Worm (Caenorhabditis elegans) whole organism, midembryonic: ENCODE results near the gene tmem-120.

Experiments
- T22C8.4 ChIP-seq: fragments of 200-800 bp; sonication (Bioruptor generic); IDR thresholded peaks from 2 replicates; pipeline ENCODE4 v1.3.6; 2022; ENCODE audit warnings: missing genetic modification characterization, missing compliant biosample characterization
- cog-1 ChIP-seq: sonication (generic microtip); optimal IDR thresholded peaks from 2 replicates; lab custom pipeline; 2016; ENCODE audit warnings: missing genetic modification characterization, missing compliant biosample characterization
- flt-1 ChIP-seq: fragments of 200-800 bp; sonication (Bioruptor generic); IDR thresholded peaks from 2 replicates; pipeline ENCODE4 v1.3.6; 2022; ENCODE audit warnings: missing genetic modification characterization, missing compliant biosample characterization
- klf-2 ChIP-seq: fragments of 200-800 bp; sonication (Bioruptor generic); conservative IDR thresholded peaks from 2 replicates; pipeline ENCODE4 v1.3.6; 2022; ENCODE audit warnings: missing genetic modification reagents, missing genetic modification characterization, missing compliant biosample characterization
- med-1 ChIP-seq: sonication (generic microtip); optimal IDR thresholded peaks from 2 replicates; lab custom pipeline; 2017; ENCODE audit warnings: missing genetic modification characterization, mild to moderate bottlenecking, missing compliant biosample characterization, antibody characterized with exemption, missing genetic modification reagents; ENCODE audit not compliant: insufficient read depth
- ref-1 ChIP-seq: fragments of 200-800 bp; sonication (Bioruptor generic); conservative IDR thresholded peaks from 2 replicates; pipeline ENCODE4 v1.3.6; 2022; ENCODE audit warnings: missing genetic modification reagents, missing genetic modification characterization, missing compliant biosample characterization
- tab-1 ChIP-seq: fragments of 200-800 bp; sonication (Bioruptor generic); IDR thresholded peaks from 2 replicates; pipeline ENCODE4 v1.3.6; 2022; ENCODE audit warnings: missing genetic modification characterization, missing compliant biosample characterization
- ztf-23 ChIP-seq: fragments of 200-800 bp; sonication (Bioruptor generic); IDR thresholded peaks from 2 replicates; pipeline ENCODE4 v1.3.6; 2022; ENCODE audit warnings: missing genetic modification reagents, missing genetic modification characterization, missing compliant biosample characterization
- ztf-29 ChIP-seq: fragments of 200-800 bp; sonication (Bioruptor generic); IDR thresholded peaks from 2 replicates; pipeline ENCODE4 v1.3.6; 2022; ENCODE audit warnings: missing genetic modification reagents, missing genetic modification characterization, missing compliant biosample characterization

DNA sequence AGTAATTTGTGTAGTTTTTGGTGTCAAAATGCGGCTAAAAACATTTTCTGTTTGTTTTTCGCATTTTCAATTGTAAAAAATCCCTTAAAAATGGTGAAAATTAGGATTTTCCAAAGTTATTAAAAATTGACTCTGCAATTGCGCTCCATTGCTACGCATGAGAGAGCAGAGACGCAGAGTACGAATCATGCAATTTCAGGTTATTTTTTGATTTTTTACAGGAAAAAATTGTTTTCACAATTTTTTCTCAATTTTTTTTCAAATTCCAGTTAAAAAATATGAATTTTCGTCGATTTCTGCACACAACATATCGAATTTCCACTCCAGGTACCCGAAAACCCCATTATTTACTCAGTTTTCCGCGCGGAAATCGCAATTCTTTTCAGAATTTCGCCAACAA, 15.8 kb upstream of the tmem-120 start, which contains the start of gene mtg-1:
- TF ChIP-seq flt-1 (GFP tag; lab: Robert Waterston, UW) (0 out of 2 replicates have a peak, but pooled peaks have one; percentile 30), med-1 (GFP tag; lab: Kevin White, UChicago) (no peak), tab-1 (no peak), klf-2 (no peak), ztf-23 (GFP tag; lab: Robert Waterston, UW) (no peak), ztf-29 (GFP tag; lab: Robert Waterston, UW) (no peak), cog-1 (tag; lab: Kevin White, UChicago) (no peak), ref-1 (GFP tag; lab: Robert Waterston, UW) (no peak), T22C8.4 (GFP tag; lab: Robert Waterston, UW) (no peak)
